5 worm cellular contexts compared by ENCODE assay signal in genomic region chrX:14783434-14784142, ce11.
A peak's percentile ranks its signal among the peaks of the same experiment; 100 is the strongest.
TF ChIP-seq lines count a peak whose summit lies in the region.

No protein-coding gene starts in this region.

TF ChIP-seq in whole organism, L1 larva, 84 proteins besides CTCF, POLR2A, EP300 and RAD21 (continues in another document):
- TF ChIP-seq dsc-1 (tag; optimal IDR thresholded peaks at IDR 0.05; lab: Kevin White, UChicago): no peak
- TF ChIP-seq nhr-85 (tag; lab: Kevin White, UChicago): peak; percentile 90
- TF ChIP-seq nhr-19 (GFP tag; conservative IDR thresholded peaks at IDR 0.05; lab: Robert Waterston, UW): peak; percentile 38
- no peak for TF ChIP-seq lsy-2 (tag; optimal IDR thresholded peaks at IDR 0.05; lab: Kevin White, UChicago)
- no peak for TF ChIP-seq sptf-1 (tag; optimal IDR thresholded peaks at IDR 0.05; lab: Kevin White, UChicago)
- TF ChIP-seq ceh-88 (GFP tag; IDR thresholded peaks at IDR 0.05; lab: Robert Waterston, UW): no peak
- no peak for TF ChIP-seq egl-27 (tag; optimal IDR thresholded peaks at IDR 0.05; lab: Kevin White, UChicago)
- peak; percentile 34 for TF ChIP-seq snu-23 (GFP tag; optimal IDR thresholded peaks at IDR 0.05; lab: Kevin White, UChicago)
- no peak for TF ChIP-seq unc-62 (GFP tag; optimal IDR thresholded peaks at IDR 0.05; lab: Kevin White, UChicago)
- no peak for TF ChIP-seq lin-13 (GFP tag; optimal IDR thresholded peaks at IDR 0.05; lab: Kevin White, UChicago)
- no peak for TF ChIP-seq blmp-1 (tag; optimal IDR thresholded peaks at IDR 0.05; lab: Kevin White, UChicago)
- no peak for TF ChIP-seq aly-2 (tag; optimal IDR thresholded peaks at IDR 0.05; lab: Kevin White, UChicago)
- TF ChIP-seq mef-2 (tag; optimal IDR thresholded peaks at IDR 0.05; lab: Kevin White, UChicago): no peak
- peak; percentile 51 for TF ChIP-seq tbx-2 (tag; optimal IDR thresholded peaks at IDR 0.05; lab: Kevin White, UChicago)
- no peak for TF ChIP-seq nhr-237 (tag; optimal IDR thresholded peaks at IDR 0.05; lab: Kevin White, UChicago)
- TF ChIP-seq alr-1 (tag; optimal IDR thresholded peaks at IDR 0.05; lab: Kevin White, UChicago; ENCODE audit: borderline replicate concordance): no peak
- TF ChIP-seq unc-30 (tag; optimal IDR thresholded peaks at IDR 0.05; lab: Kevin White, UChicago): no peak
- no peak for TF ChIP-seq ces-1 (GFP tag; optimal IDR thresholded peaks at IDR 0.05; lab: Kevin White, UChicago)
- TF ChIP-seq aha-1 (tag; optimal IDR thresholded peaks at IDR 0.05; lab: Kevin White, UChicago): no peak
- no peak for TF ChIP-seq irx-1 (tag; optimal IDR thresholded peaks at IDR 0.05; lab: Kevin White, UChicago)

TF ChIP-seq in whole organism, L2 larva, 48 proteins besides CTCF, POLR2A, EP300 and RAD21:
- TF ChIP-seq nhr-21 (tag; optimal IDR thresholded peaks at IDR 0.05; lab: Kevin White, UChicago) (peak; percentile 42), nhr-23 (tag; optimal IDR thresholded peaks at IDR 0.05; lab: Kevin White, UChicago) (no peak), sma-3 (GFP tag; optimal IDR thresholded peaks at IDR 0.05; lab: Kevin White, UChicago) (peak; percentile 57), crh-2 (tag; optimal IDR thresholded peaks at IDR 0.05; lab: Kevin White, UChicago) (peak; percentile 40), nhr-129 (tag; optimal IDR thresholded peaks at IDR 0.05; lab: Kevin White, UChicago) (peak; percentile 20), sma-9 (GFP tag; optimal IDR thresholded peaks at IDR 0.05; lab: Kevin White, UChicago) (peak; percentile 72), sma-9 (tag; optimal IDR thresholded peaks at IDR 0.05; lab: Kevin White, UChicago) (no peak), zag-1 (tag; optimal IDR thresholded peaks at IDR 0.05; lab: Kevin White, UChicago) (no peak), fos-1 (tag; optimal IDR thresholded peaks at IDR 0.05; lab: Kevin White, UChicago) (peak; percentile 89), mdl-1 (tag; optimal IDR thresholded peaks at IDR 0.05; lab: Kevin White, UChicago) (peak in 1 of 2 experiments; percentile 47), sem-4 (tag; optimal IDR thresholded peaks at IDR 0.05; lab: Kevin White, UChicago) (no peak)

TF ChIP-seq in whole organism, L3 larva, 47 proteins besides CTCF, POLR2A, EP300 and RAD21 (continues in another document):
- TF ChIP-seq jun-1 (tag; optimal IDR thresholded peaks at IDR 0.05; lab: Kevin White, UChicago) (peak; percentile 23), elt-1 (tag; optimal IDR thresholded peaks at IDR 0.05; lab: Kevin White, UChicago) (no peak), ceh-16 (tag; optimal IDR thresholded peaks at IDR 0.05; lab: Kevin White, UChicago) (no peak), elt-2 (tag; optimal IDR thresholded peaks at IDR 0.05; lab: Kevin White, UChicago) (peak; percentile 91), nhr-237 (tag; optimal IDR thresholded peaks at IDR 0.05; lab: Kevin White, UChicago) (no peak), fos-1 (tag; optimal IDR thresholded peaks at IDR 0.05; lab: Kevin White, UChicago) (no peak), fkh-10 (GFP tag; optimal IDR thresholded peaks at IDR 0.05; lab: Kevin White, UChicago) (no peak), pqm-1 (tag; optimal IDR thresholded peaks at IDR 0.05; lab: Kevin White, UChicago) (peak; percentile 48), daf-12 (tag; optimal IDR thresholded peaks at IDR 0.05; lab: Kevin White, UChicago) (no peak), ama-1 (optimal IDR thresholded peaks at IDR 0.05; lab: Kevin White, UChicago) (no peak), nhr-25 (tag; optimal IDR thresholded peaks at IDR 0.05; lab: Kevin White, UChicago) (no peak), eor-1 (tag; optimal IDR thresholded peaks at IDR 0.05; lab: Kevin White, UChicago) (no peak), nhr-43 (tag; optimal IDR thresholded peaks at IDR 0.05; lab: Kevin White, UChicago; ENCODE audit: poor library complexity, severe bottlenecking) (no peak), nfya-1 (tag; optimal IDR thresholded peaks at IDR 0.05; lab: Kevin White, UChicago; ENCODE audit: insufficient read depth) (no peak), ceh-28 (tag; optimal IDR thresholded peaks at IDR 0.05; lab: Kevin White, UChicago) (no peak), sea-2 (GFP tag; optimal IDR thresholded peaks at IDR 0.05; lab: Kevin White, UChicago) (no peak), ztf-11 (tag; optimal IDR thresholded peaks at IDR 0.05; lab: Kevin White, UChicago) (no peak), aly-2 (tag; optimal IDR thresholded peaks at IDR 0.05; lab: Kevin White, UChicago) (no peak), ceh-82 (tag; optimal IDR thresholded peaks at IDR 0.05; lab: Kevin White, UChicago) (no peak), skn-1 (tag; optimal IDR thresholded peaks at IDR 0.05; lab: Kevin White, UChicago) (no peak), lin-15B (tag; optimal IDR thresholded peaks at IDR 0.05; lab: Kevin White, UChicago) (no peak), ztf-4 (tag; optimal IDR thresholded peaks at IDR 0.05; lab: Kevin White, UChicago) (no peak), ceh-9 (tag; optimal IDR thresholded peaks at IDR 0.05; lab: Kevin White, UChicago) (no peak)

TF ChIP-seq in whole organism, L4 larva, 104 proteins besides CTCF, POLR2A, EP300 and RAD21 (continues in another document):
- TF ChIP-seq lin-29 (GFP tag; IDR thresholded peaks at IDR 0.05; lab: Robert Waterston, UW) (no peak), arid-1 (GFP tag; conservative IDR thresholded peaks at IDR 0.05; lab: Robert Waterston, UW) (no peak), aha-1 (tag; lab: Kevin White, UChicago) (peak; percentile 98), pqm-1 (tag; optimal IDR thresholded peaks at IDR 0.05; lab: Kevin White, UChicago) (peak; percentile 81), Y5F2A.4 (GFP tag; optimal IDR thresholded peaks at IDR 0.05; lab: Kevin White, UChicago) (no peak), unc-62 (GFP tag; optimal IDR thresholded peaks at IDR 0.05 in 1 of 2; lab: Kevin White, UChicago) (peak in 1 of 2 experiments; percentile 67), unc-62 (tag; optimal IDR thresholded peaks at IDR 0.05; lab: Kevin White, UChicago) (no peak), fos-1 (tag; optimal IDR thresholded peaks at IDR 0.05; lab: Kevin White, UChicago) (no peak), nhr-11 (tag; optimal IDR thresholded peaks at IDR 0.05; lab: Kevin White, UChicago) (no peak), spr-3 (GFP tag; optimal IDR thresholded peaks at IDR 0.05; lab: Kevin White, UChicago) (no peak), dpl-1 (GFP tag; optimal IDR thresholded peaks at IDR 0.05; lab: Kevin White, UChicago) (no peak), gei-8 (GFP tag; optimal IDR thresholded peaks at IDR 0.05; lab: Kevin White, UChicago) (peak; percentile 39), fkh-10 (GFP tag; optimal IDR thresholded peaks at IDR 0.05; lab: Kevin White, UChicago) (no peak), ceh-82 (tag; optimal IDR thresholded peaks at IDR 0.05; lab: Kevin White, UChicago) (no peak), saeg-2 (GFP tag; IDR thresholded peaks at IDR 0.05; lab: Robert Waterston, UW) (0 out of 2 replicates have a peak, but pooled peaks have one; percentile 16), ZK337.2 (GFP tag; IDR thresholded peaks at IDR 0.05; lab: Robert Waterston, UW) (no peak), R02D3.7 (tag; optimal IDR thresholded peaks at IDR 0.05; lab: Kevin White, UChicago) (no peak), pha-4 (GFP tag; IDR thresholded peaks at IDR 0.05; lab: Robert Waterston, UW) (0 out of 2 replicates have a peak, but pooled peaks have one; percentile 39), pha-4 (tag; optimal IDR thresholded peaks at IDR 0.05; lab: Kevin White, UChicago) (no peak), nhr-76 (tag; optimal IDR thresholded peaks at IDR 0.05; lab: Kevin White, UChicago) (no peak), nhr-28 (tag; optimal IDR thresholded peaks at IDR 0.05; lab: Kevin White, UChicago) (peak; percentile 81), nhr-102 (tag; optimal IDR thresholded peaks at IDR 0.05; lab: Kevin White, UChicago) (peak; percentile 80), hif-1 (tag; optimal IDR thresholded peaks at IDR 0.05; lab: Kevin White, UChicago) (peak in 1 of 2 experiments; percentile 71), zip-2 (tag; optimal IDR thresholded peaks at IDR 0.05; lab: Kevin White, UChicago) (no peak)

TF ChIP-seq in whole organism, young adult, 124 proteins besides CTCF, POLR2A, EP300 and RAD21 (continues in another document):
- no peak for TF ChIP-seq xnd-1 (tag; optimal IDR thresholded peaks at IDR 0.05; lab: Kevin White, UChicago)
- no peak for TF ChIP-seq nhr-120 (GFP tag; IDR thresholded peaks at IDR 0.05; lab: Robert Waterston, UW)
- TF ChIP-seq dpff-1 (tag; optimal IDR thresholded peaks at IDR 0.05; lab: Kevin White, UChicago): no peak
- TF ChIP-seq rec-8 (tag; optimal IDR thresholded peaks at IDR 0.05; lab: Kevin White, UChicago): no peak
- no peak for TF ChIP-seq lin-54 (GFP tag; optimal IDR thresholded peaks at IDR 0.05; lab: Kevin White, UChicago)
- peak; percentile 43 for TF ChIP-seq dox-1 (GFP tag; IDR thresholded peaks at IDR 0.05; lab: Robert Waterston, UW)
- TF ChIP-seq zim-3 (tag; optimal IDR thresholded peaks at IDR 0.05; lab: Kevin White, UChicago): no peak
- peak; percentile 27 for TF ChIP-seq unc-62 (GFP tag; optimal IDR thresholded peaks at IDR 0.05; lab: Kevin White, UChicago)
- TF ChIP-seq sdz-38 (tag; optimal IDR thresholded peaks at IDR 0.05; lab: Kevin White, UChicago): no peak
- TF ChIP-seq ztf-26 (tag; optimal IDR thresholded peaks at IDR 0.05; lab: Kevin White, UChicago): no peak
- no peak for TF ChIP-seq Y95B8A.8 (GFP tag; IDR thresholded peaks at IDR 0.05; lab: Robert Waterston, UW)
- peak; percentile 20 for TF ChIP-seq F22D6.2 (tag; optimal IDR thresholded peaks at IDR 0.05; lab: Kevin White, UChicago)
- TF ChIP-seq hlh-26 (GFP tag; conservative IDR thresholded peaks at IDR 0.05; lab: Robert Waterston, UW): no peak
- TF ChIP-seq ceh-58 (GFP tag; IDR thresholded peaks at IDR 0.05; lab: Robert Waterston, UW): no peak
- no peak for TF ChIP-seq lsl-1 (GFP tag; optimal IDR thresholded peaks at IDR 0.05; lab: Kevin White, UChicago)
- peak; percentile 71 for TF ChIP-seq ets-4 (GFP tag; optimal IDR thresholded peaks at IDR 0.05; lab: Kevin White, UChicago)
- TF ChIP-seq sptf-2 (GFP tag; optimal IDR thresholded peaks at IDR 0.05; lab: Kevin White, UChicago): no peak
- no peak for TF ChIP-seq bed-2 (GFP tag; IDR thresholded peaks at IDR 0.05; lab: Robert Waterston, UW)
- no peak for TF ChIP-seq fkh-3 (tag; optimal IDR thresholded peaks at IDR 0.05; lab: Kevin White, UChicago)
- TF ChIP-seq rpc-1 (optimal IDR thresholded peaks at IDR 0.05; lab: Kevin White, UChicago): no peak
- TF ChIP-seq rpc-1 (tag; optimal IDR thresholded peaks at IDR 0.05; lab: Kevin White, UChicago): no peak
- no peak for TF ChIP-seq mel-28 (tag; optimal IDR thresholded peaks at IDR 0.05; lab: Kevin White, UChicago; ENCODE audit: borderline replicate concordance)
- 0 out of 2 replicates have a peak, but pooled peaks have one; percentile 32 for TF ChIP-seq egl-44 (GFP tag; IDR thresholded peaks at IDR 0.05; lab: Robert Waterston, UW)
- no peak for TF ChIP-seq dpl-1 (GFP tag; optimal IDR thresholded peaks at IDR 0.05; lab: Kevin White, UChicago)
- no peak for TF ChIP-seq pha-4 (tag; optimal IDR thresholded peaks at IDR 0.05; lab: Kevin White, UChicago)
- no peak for TF ChIP-seq F57A8.1 (GFP tag; optimal IDR thresholded peaks at IDR 0.05; lab: Kevin White, UChicago)
- TF ChIP-seq F10E7.11 (tag; optimal IDR thresholded peaks at IDR 0.05; lab: Kevin White, UChicago): no peak
- TF ChIP-seq ceh-27 (GFP tag; optimal IDR thresholded peaks at IDR 0.05; lab: Kevin White, UChicago): no peak
